Fruit fly (Drosophila melanogaster) whole organism, embryonic: Measurements from ENCODE around the gene rols.

Experiments
- Abd-B ChIP-seq: fragments of 200-800 bp; sonication (Bioruptor generic); optimal IDR thresholded peaks from 2 replicates; lab custom pipeline; 2018; ENCODE audit warnings: missing biosample characterization, mild to moderate bottlenecking, missing genetic modification characterization, moderate library complexity
- Blimp-1 ChIP-seq: fragments of 200-800 bp; sonication (Bioruptor generic); optimal IDR thresholded peaks from 3 replicates; lab custom pipeline; 2018; ENCODE audit warnings: missing biosample characterization, missing genetic modification characterization, mild to moderate bottlenecking, moderate library complexity, missing genetic modification reagents
- Bteb2 ChIP-seq: fragments of 200-800 bp; sonication (Bioruptor generic); optimal IDR thresholded peaks from 2 replicates; lab custom pipeline; 2016; ENCODE audit warnings: missing biosample characterization, missing genetic modification characterization
- CG10543 ChIP-seq: fragments of 200-800 bp; sonication (Bioruptor generic); optimal IDR thresholded peaks from 3 replicates; lab custom pipeline; 2017; ENCODE audit warnings: missing biosample characterization, mild to moderate bottlenecking, missing genetic modification characterization, moderate library complexity
- CG12769 ChIP-seq: fragments of 200-800 bp; sonication (Bioruptor generic); optimal IDR thresholded peaks from 2 replicates; lab custom pipeline; 2019; ENCODE audit warnings: missing biosample characterization, mild to moderate bottlenecking, missing genetic modification characterization, moderate library complexity
- CG13894 ChIP-seq: fragments of 200-800 bp; sonication (Bioruptor generic); optimal IDR thresholded peaks from 3 replicates; lab custom pipeline; 2018; ENCODE audit warnings: missing biosample characterization, mild to moderate bottlenecking, missing genetic modification characterization, moderate library complexity
- CG18476 ChIP-seq: fragments of 200-800 bp; sonication (Bioruptor generic); optimal IDR thresholded peaks from 2 replicates; lab custom pipeline; 2016; ENCODE audit warnings: missing biosample characterization, mild to moderate bottlenecking, missing genetic modification characterization
- CG18764 ChIP-seq: fragments of 200-800 bp; sonication (Bioruptor generic); optimal IDR thresholded peaks from 3 replicates; lab custom pipeline; 2016; ENCODE audit warnings: missing biosample characterization, missing genetic modification characterization
- CG2202 ChIP-seq: fragments of 200-800 bp; sonication (Bioruptor generic); optimal IDR thresholded peaks from 2 replicates; lab custom pipeline; 2018; ENCODE audit warnings: missing biosample characterization, mild to moderate bottlenecking, missing genetic modification characterization
- CG2889 ChIP-seq: fragments of 200-800 bp; sonication (Bioruptor generic); IDR thresholded peaks from 3 replicates; pipeline ENCODE4 v1.3.6; 2022; ENCODE audit warnings: missing biosample characterization, missing genetic modification characterization
- CG30020 ChIP-seq: fragments of 200-800 bp; optimal IDR thresholded peaks from 2 replicates; lab custom pipeline; 2019; ENCODE audit warnings: missing biosample characterization, mild to moderate bottlenecking, missing genetic modification characterization, moderate library complexity
- CG7556 ChIP-seq: fragments of 200-800 bp; sonication (Bioruptor generic); optimal IDR thresholded peaks from 2 replicates; lab custom pipeline; 2017; ENCODE audit warnings: missing biosample characterization, mild to moderate bottlenecking, missing genetic modification characterization
- CG7963 ChIP-seq: fragments of 200-800 bp; sonication (Bioruptor generic); IDR thresholded peaks from 3 replicates; pipeline ENCODE4 v1.3.6; 2022; ENCODE audit warnings: missing biosample characterization, missing genetic modification characterization; ENCODE audit not compliant: partially characterized antibody
- Deaf1 ChIP-seq: fragments of 200-800 bp; optimal IDR thresholded peaks from 3 replicates; lab custom pipeline; 2019; ENCODE audit warnings: missing biosample characterization, mild to moderate bottlenecking, missing genetic modification characterization, moderate library complexity
- Dfd ChIP-seq, 2 experiments: fragments of >200 bp; optimal IDR thresholded peaks; 2 replicates each; lab custom pipeline; 2017; ENCODE audit warnings: missing biosample characterization in 2 of 2, missing genetic modification characterization in 2 of 2
- Drgx ChIP-seq: fragments of 200-800 bp; sonication (Bioruptor generic); IDR thresholded peaks from 2 replicates; pipeline ENCODE4 v1.3.6; 2022; ENCODE audit warnings: missing biosample characterization, missing genetic modification characterization
- HHEX ChIP-seq: fragments of 200-800 bp; sonication (Bioruptor generic); optimal IDR thresholded peaks from 3 replicates; lab custom pipeline; 2017; ENCODE audit warnings: missing biosample characterization, mild to moderate bottlenecking, missing genetic modification characterization, missing genetic modification reagents
- HLH4C ChIP-seq: fragments of 200-800 bp; sonication (Bioruptor generic); IDR thresholded peaks from 3 replicates; pipeline ENCODE4 v1.3.6; 2022; ENCODE audit warnings: missing biosample characterization, missing genetic modification characterization; ENCODE audit not compliant: partially characterized antibody
- HLH54F ChIP-seq: fragments of 200-800 bp; sonication (Bioruptor generic); optimal IDR thresholded peaks from 3 replicates; lab custom pipeline; 2016; ENCODE audit warnings: missing biosample characterization, missing genetic modification characterization
- Hmx ChIP-seq: fragments of 200-800 bp; sonication (Bioruptor generic); optimal IDR thresholded peaks from 2 replicates; lab custom pipeline; 2016; ENCODE audit warnings: missing biosample characterization, missing genetic modification characterization
- Med ChIP-seq: fragments of 200-800 bp; sonication (Bioruptor generic); peaks from one replicate; lab custom pipeline; 2016; ENCODE audit warnings: missing biosample characterization, missing genetic modification characterization, mild to moderate bottlenecking, inconsistent platforms, moderate library complexity
- Mrtf ChIP-seq: fragments of 200-800 bp; sonication (Bioruptor generic); IDR thresholded peaks from 3 replicates; pipeline ENCODE4 v1.3.6; 2022; ENCODE audit warnings: missing biosample characterization, missing genetic modification characterization
- Myb ChIP-seq: fragments of 200-800 bp; sonication (Bioruptor generic); optimal IDR thresholded peaks from 2 replicates; lab custom pipeline; 2016; ENCODE audit warnings: missing biosample characterization, missing genetic modification characterization
- Pdp1 ChIP-seq, 2 experiments: fragments of 200-800 bp; sonication (Bioruptor generic); optimal IDR thresholded peaks; 3 replicates each; lab custom pipeline; 2016; ENCODE audit warnings: missing biosample characterization in 2 of 2, missing genetic modification characterization in 2 of 2, mild to moderate bottlenecking in 1 of 2, moderate library complexity in 1 of 2
- Poxn ChIP-seq: fragments of 200-800 bp; sonication (Bioruptor generic); IDR thresholded peaks from 2 replicates; pipeline ENCODE4 v1.3.6; 2022; ENCODE audit warnings: missing biosample characterization, missing genetic modification characterization
- Trl ChIP-seq, 3 experiments: fragments of >200 bp in 2 of 3; fragments of 200-800 bp in 1 of 3; sonication (Bioruptor generic) in 1 of 3; optimal IDR thresholded peaks; 2 replicates in 1 of 3; 3 replicates in 2 of 3; lab custom pipeline; 2016 to 2017; ENCODE audit warnings: missing biosample characterization in 1 of 3, missing genetic modification characterization in 1 of 3
- abd-A ChIP-seq: fragments of 200-800 bp; sonication (Bioruptor generic); optimal IDR thresholded peaks from 3 replicates; lab custom pipeline; 2019; ENCODE audit warnings: missing biosample characterization, mild to moderate bottlenecking, missing genetic modification characterization, moderate library complexity
- ap ChIP-seq: fragments of 200-800 bp; sonication (Bioruptor generic); IDR thresholded peaks from 2 replicates; pipeline ENCODE4 v1.3.6; 2022; ENCODE audit warnings: missing biosample characterization, missing genetic modification characterization
- ara ChIP-seq: fragments of 200-800 bp; sonication (Bioruptor generic); IDR thresholded peaks from 2 replicates; pipeline ENCODE4 v1.3.6; 2022; ENCODE audit warnings: missing biosample characterization, missing genetic modification characterization
- bowl ChIP-seq: fragments of 200-800 bp; sonication (Bioruptor generic); IDR thresholded peaks from 2 replicates; pipeline ENCODE4 v1.3.6; 2022; ENCODE audit warnings: missing biosample characterization, missing genetic modification characterization
- cg ChIP-seq: fragments of 200-800 bp; sonication (Bioruptor generic); optimal IDR thresholded peaks from 3 replicates; lab custom pipeline; 2019; ENCODE audit warnings: missing biosample characterization, mild to moderate bottlenecking, missing genetic modification characterization, moderate library complexity
- da ChIP-seq: fragments of 200-800 bp; sonication (Bioruptor generic); optimal IDR thresholded peaks from 2 replicates; lab custom pipeline; 2016; ENCODE audit warnings: missing biosample characterization, missing genetic modification characterization
- exex ChIP-seq: fragments of 200-800 bp; sonication (Bioruptor generic); optimal IDR thresholded peaks from 4 replicates; lab custom pipeline; 2018; ENCODE audit warnings: missing biosample characterization, mild to moderate bottlenecking, missing genetic modification characterization, moderate library complexity
- fd96Cb ChIP-seq: fragments of 200-800 bp; sonication (Bioruptor generic); optimal IDR thresholded peaks from 2 replicates; lab custom pipeline; 2018; ENCODE audit warnings: missing biosample characterization, mild to moderate bottlenecking, missing genetic modification characterization, moderate library complexity
- grn ChIP-seq: fragments of 200-800 bp; sonication (Bioruptor generic); optimal IDR thresholded peaks from 3 replicates; lab custom pipeline; 2017; ENCODE audit warnings: missing biosample characterization, missing genetic modification characterization
- inv ChIP-seq: fragments of 200-800 bp; sonication (Bioruptor generic); IDR thresholded peaks from 2 replicates; pipeline ENCODE4 v1.3.6; 2022; ENCODE audit warnings: missing biosample characterization, missing genetic modification characterization; ENCODE audit not compliant: partially characterized antibody
- jumu ChIP-seq: fragments of 200-800 bp; sonication (Bioruptor generic); optimal IDR thresholded peaks from 3 replicates; lab custom pipeline; 2016; ENCODE audit warnings: missing biosample characterization, missing genetic modification characterization
- kni ChIP-seq: fragments of 200-800 bp; sonication (Bioruptor generic); optimal IDR thresholded peaks from 3 replicates; lab custom pipeline; 2017; ENCODE audit warnings: mild to moderate bottlenecking, missing biosample characterization, missing genetic modification reagents, missing genetic modification characterization
- mam ChIP-seq: fragments of 200-800 bp; sonication (Bioruptor generic); optimal IDR thresholded peaks from 3 replicates; lab custom pipeline; 2016; ENCODE audit warnings: missing biosample characterization, missing genetic modification characterization
- mirr ChIP-seq: fragments of 200-800 bp; sonication (Bioruptor generic); optimal IDR thresholded peaks from 3 replicates; lab custom pipeline; 2018; ENCODE audit warnings: missing biosample characterization, mild to moderate bottlenecking, missing genetic modification characterization
- otp ChIP-seq: fragments of 200-800 bp; sonication (Bioruptor generic); IDR thresholded peaks from 3 replicates; pipeline ENCODE4, ENCODE4 v1.3.6; 2022; ENCODE audit warnings: missing biosample characterization, missing genetic modification characterization
- pita ChIP-seq: fragments of 200-800 bp; sonication (Bioruptor generic); optimal IDR thresholded peaks from 2 replicates; lab custom pipeline; 2017; ENCODE audit warnings: missing biosample characterization, mild to moderate bottlenecking, missing genetic modification characterization
- row ChIP-seq: fragments of 200-800 bp; sonication (Bioruptor generic); IDR thresholded peaks from 3 replicates; pipeline ENCODE4 v1.3.6; 2022; ENCODE audit warnings: missing biosample characterization, missing genetic modification characterization
- sens ChIP-seq: fragments of 200-800 bp; sonication (Bioruptor generic); peaks from one replicate; lab custom pipeline; 2016; ENCODE audit warnings: missing biosample characterization, missing genetic modification characterization
- sens-2 ChIP-seq: fragments of 200-800 bp; sonication (Bioruptor generic); IDR thresholded peaks from 2 replicates; pipeline ENCODE4 v1.3.6; 2022; ENCODE audit warnings: missing biosample characterization, missing genetic modification characterization
- seq ChIP-seq: fragments of 200-800 bp; sonication (Bioruptor generic); IDR thresholded peaks from 2 replicates; pipeline ENCODE4 v1.3.6; 2022; ENCODE audit warnings: missing biosample characterization, missing genetic modification characterization
- sug ChIP-seq: fragments of 200-800 bp; optimal IDR thresholded peaks from 2 replicates; lab custom pipeline; 2019; ENCODE audit warnings: missing biosample characterization, mild to moderate bottlenecking, missing genetic modification characterization, moderate library complexity
- tx ChIP-seq: fragments of 200-800 bp; sonication (Bioruptor generic); optimal IDR thresholded peaks from 2 replicates; lab custom pipeline; 2016; ENCODE audit warnings: missing biosample characterization, missing genetic modification characterization

rols gene

DNA sequence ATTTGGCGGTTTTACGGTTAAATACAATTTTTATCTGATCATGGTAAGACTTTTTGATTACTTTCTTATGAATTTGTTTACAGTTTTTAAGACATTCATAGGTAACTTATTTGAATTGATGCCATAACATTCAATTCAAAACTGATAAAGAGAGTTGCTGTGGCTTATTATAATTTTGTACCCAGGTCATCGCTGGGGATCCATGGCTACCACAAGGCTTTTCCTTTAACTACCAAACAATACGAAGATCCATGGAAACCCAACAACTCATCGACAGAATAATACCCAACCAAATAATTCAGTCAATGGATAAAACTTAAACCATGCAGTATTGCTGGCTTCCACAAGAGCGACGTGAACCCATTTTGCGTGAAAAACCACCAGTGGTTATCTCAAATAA, 22.6 kb downstream of the rols start, which contains the start of gene CG6793:
TSS of gene CG6793 (plus strand) at position 301 of the 400 bp plus-strand sequence.
- TF ChIP-seq Hmx (GFP tag; lab: Kevin White, UChicago) = no peak
- TF ChIP-seq inv (GFP tag; lab: Robert Waterston, UW) = no peak
- no peak for TF ChIP-seq CG18476 (GFP tag; lab: Kevin White, UChicago)
- TF ChIP-seq sens-2 (GFP tag; lab: Robert Waterston, UW) = no peak
- TF ChIP-seq CG2889 (GFP tag; lab: Robert Waterston, UW) = no peak
- TF ChIP-seq otp (GFP tag; lab: Robert Waterston, UW) = no peak
- no peak for TF ChIP-seq Myb (GFP tag; lab: Kevin White, UChicago)

DNA sequence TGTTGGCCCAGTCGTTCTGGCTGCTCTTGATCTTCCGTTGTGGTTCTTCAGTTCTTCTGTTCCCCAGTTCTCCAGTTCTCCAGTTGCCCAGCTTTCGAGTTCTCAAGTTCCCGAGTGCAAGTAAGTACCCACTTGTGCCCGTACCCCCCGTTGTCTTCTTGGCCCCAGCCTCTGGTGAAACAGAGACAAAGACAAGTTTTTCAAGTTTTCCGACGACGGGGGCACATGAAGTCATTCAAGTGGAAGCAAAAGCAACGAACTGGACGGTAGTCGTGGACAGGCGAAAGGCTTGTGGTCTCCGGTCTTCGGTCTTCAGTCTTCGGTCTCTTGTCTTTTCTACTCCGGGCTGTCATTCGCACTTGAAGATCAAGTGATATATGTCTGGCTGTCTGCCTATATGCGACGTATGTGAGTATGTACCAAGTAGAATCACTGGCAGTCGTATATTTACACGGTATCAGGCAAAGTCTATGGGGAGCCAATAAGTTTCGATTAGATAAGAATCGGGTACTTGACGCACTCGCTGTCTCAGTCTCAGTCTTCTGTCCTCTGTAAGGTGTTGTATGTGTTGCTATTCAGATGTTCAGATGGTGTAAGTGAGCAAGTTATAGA, 24.2 kb downstream of the rols start:
- peak; percentile 29 for TF ChIP-seq mirr (GFP tag; lab: Kevin White, UChicago)
- TF ChIP-seq HLH54F (GFP tag; lab: Kevin White, UChicago) = no peak
- no peak for TF ChIP-seq pita (GFP tag; lab: Kevin White, UChicago)
- peak; percentile 10 for TF ChIP-seq cg (GFP tag; lab: Kevin White, UChicago)
- TF ChIP-seq Pdp1 (GFP tag; optimal IDR thresholded peaks at IDR 0.05; lab: Kevin White, UChicago) = peak in 1 of 2 experiments; percentile 35
- TF ChIP-seq mam (GFP tag; lab: Kevin White, UChicago) = no peak
- no peak for TF ChIP-seq Blimp-1 (GFP tag; lab: Kevin White, UChicago)
- peak; percentile 35 for TF ChIP-seq kni (GFP tag; lab: Kevin White, UChicago)
- TF ChIP-seq Trl (optimal IDR thresholded peaks at IDR 0.05; lab: Kevin White, UChicago) = no peak
- no peak for TF ChIP-seq Trl (GFP tag; optimal IDR thresholded peaks at IDR 0.05; lab: Kevin White, UChicago)
- 0 out of 2 replicates have a peak, but pooled peaks have one; percentile 8 for TF ChIP-seq Drgx (GFP tag; lab: Robert Waterston, UW)
- peak; percentile 63 for TF ChIP-seq Deaf1 (tag; lab: Kevin White, UChicago)
- TF ChIP-seq row = 0 out of 3 replicates have a peak, but pooled peaks have one; percentile 16
- no peak for TF ChIP-seq CG30020
- no peak for TF ChIP-seq ara (GFP tag; lab: Robert Waterston, UW)
- peak; percentile 37 for TF ChIP-seq exex
- no peak for TF ChIP-seq CG18476 (GFP tag; lab: Kevin White, UChicago)
- no peak for TF ChIP-seq HHEX (GFP tag; lab: Kevin White, UChicago)
- TF ChIP-seq Med (GFP tag; lab: Kevin White, UChicago) = peak; percentile 74
- no peak for TF ChIP-seq sens
- no peak for TF ChIP-seq Myb (GFP tag; lab: Kevin White, UChicago)
- no peak for TF ChIP-seq abd-A
- no peak for TF ChIP-seq bowl
- no peak for TF ChIP-seq Poxn (GFP tag; lab: Robert Waterston, UW)
- TF ChIP-seq fd96Cb (tag; lab: Kevin White, UChicago) = no peak
- TF ChIP-seq seq (GFP tag; lab: Robert Waterston, UW) = no peak
- TF ChIP-seq ap (GFP tag; lab: Robert Waterston, UW) = no peak
- peak; percentile 10 for TF ChIP-seq CG10543 (GFP tag; lab: Kevin White, UChicago)
- TF ChIP-seq sug (tag; lab: Kevin White, UChicago) = peak; percentile 90
- TF ChIP-seq CG7556 (GFP tag; lab: Kevin White, UChicago) = no peak
- TF ChIP-seq jumu (GFP tag; lab: Kevin White, UChicago) = no peak
- peak; percentile 25 for TF ChIP-seq CG12769 (tag; lab: Kevin White, UChicago)
- TF ChIP-seq Mrtf (GFP tag; lab: Robert Waterston, UW) = no peak
- peak; percentile 33 for TF ChIP-seq CG13894 (tag; lab: Kevin White, UChicago)
- TF ChIP-seq da (GFP tag; lab: Kevin White, UChicago) = no peak
- no peak for TF ChIP-seq HLH4C (GFP tag; lab: Robert Waterston, UW)
- TF ChIP-seq Dfd (GFP tag; optimal IDR thresholded peaks at IDR 0.05; lab: Kevin White, UChicago) = no peak
- TF ChIP-seq CG2202 (tag; lab: Kevin White, UChicago) = no peak
- no peak for TF ChIP-seq tx (GFP tag; lab: Kevin White, UChicago)
- TF ChIP-seq CG18764 (GFP tag; lab: Kevin White, UChicago) = no peak
- peak; percentile 92 for TF ChIP-seq grn (GFP tag; lab: Kevin White, UChicago)
- TF ChIP-seq CG7963 (GFP tag; lab: Robert Waterston, UW) = no peak
- TF ChIP-seq Abd-B (GFP tag; lab: Kevin White, UChicago) = no peak
- no peak for TF ChIP-seq Bteb2 (GFP tag; lab: Kevin White, UChicago)
